Fruit fly (Drosophila melanogaster) whole organism, prepupa: Measurements from ENCODE around the gene CG8300.

Experiments
- CG10669 ChIP-seq: fragments of 200-800 bp; sonication (Bioruptor generic); optimal IDR thresholded peaks from 3 replicates; lab custom pipeline; 2018; ENCODE audit warnings: missing biosample characterization, mild to moderate bottlenecking, missing genetic modification characterization, moderate library complexity
- CG11762 ChIP-seq: fragments of 200-800 bp; sonication (Bioruptor generic); optimal IDR thresholded peaks from 3 replicates; lab custom pipeline; 2016; ENCODE audit warnings: missing biosample characterization, missing genetic modification characterization; ENCODE audit not compliant: insufficient read depth
- CG11902 ChIP-seq: fragments of 200-800 bp; sonication (Bioruptor generic); optimal IDR thresholded peaks from 3 replicates; lab custom pipeline; 2016; ENCODE audit warnings: missing biosample characterization, missing genetic modification characterization
- CG15336 ChIP-seq: fragments of 200-800 bp; sonication (Bioruptor generic); IDR thresholded peaks from 2 replicates; pipeline ENCODE4 v1.3.6; 2022; ENCODE audit warnings: missing biosample characterization, missing genetic modification characterization
- CG1621 ChIP-seq: fragments of 200-800 bp; sonication (Bioruptor generic); optimal IDR thresholded peaks from 3 replicates; lab custom pipeline; 2018; ENCODE audit warnings: missing biosample characterization, mild to moderate bottlenecking, missing genetic modification characterization
- CG16779 ChIP-seq: fragments of 200-800 bp; sonication (Bioruptor generic); optimal IDR thresholded peaks from 3 replicates; lab custom pipeline; 2017; ENCODE audit warnings: missing biosample characterization, mild to moderate bottlenecking, missing genetic modification characterization
- CG3032 ChIP-seq: fragments of 200-800 bp; optimal IDR thresholded peaks from 2 replicates; lab custom pipeline; 2019; ENCODE audit warnings: missing biosample characterization, mild to moderate bottlenecking, missing genetic modification characterization, moderate library complexity
- CG32006 ChIP-seq: fragments of 200-800 bp; sonication (Bioruptor generic); optimal IDR thresholded peaks from 3 replicates; lab custom pipeline; 2017; ENCODE audit warnings: missing biosample characterization, mild to moderate bottlenecking, missing genetic modification characterization
- CG34406 ChIP-seq: fragments of 200-800 bp; sonication (Bioruptor generic); optimal IDR thresholded peaks from 3 replicates; lab custom pipeline; 2016; ENCODE audit warnings: missing biosample characterization, missing genetic modification characterization
- CG3919 ChIP-seq: fragments of 200-800 bp; sonication (Bioruptor generic); optimal IDR thresholded peaks from 3 replicates; lab custom pipeline; 2016; ENCODE audit warnings: missing biosample characterization, missing genetic modification characterization
- CG6163 ChIP-seq: fragments of 200-800 bp; sonication (Bioruptor generic); IDR thresholded peaks from 3 replicates; pipeline ENCODE4 v1.3.6; 2022; ENCODE audit warnings: missing biosample characterization, missing genetic modification characterization
- CG6276 ChIP-seq: fragments of 200-800 bp; sonication (Bioruptor generic); optimal IDR thresholded peaks from 2 replicates; lab custom pipeline; 2017; ENCODE audit warnings: missing biosample characterization, mild to moderate bottlenecking, missing genetic modification characterization
- CG6792 ChIP-seq: fragments of 200-800 bp; sonication (Bioruptor generic); optimal IDR thresholded peaks from 3 replicates; lab custom pipeline; 2016; ENCODE audit warnings: missing biosample characterization, missing genetic modification characterization
- CG7368 ChIP-seq: fragments of 200-800 bp; sonication (Bioruptor generic); optimal IDR thresholded peaks from 3 replicates; lab custom pipeline; 2016; ENCODE audit warnings: missing biosample characterization, missing genetic modification characterization
- CG8119 ChIP-seq: fragments of 200-800 bp; sonication (Bioruptor generic); IDR thresholded peaks from 3 replicates; pipeline ENCODE4 v1.3.6; 2022; ENCODE audit warnings: missing biosample characterization, missing genetic modification characterization
- CG8319 ChIP-seq: fragments of 200-800 bp; sonication (Bioruptor generic); optimal IDR thresholded peaks from 3 replicates; lab custom pipeline; 2016; ENCODE audit warnings: missing biosample characterization, missing genetic modification characterization
- CG8632 ChIP-seq: fragments of 200-800 bp; sonication (Bioruptor generic); optimal IDR thresholded peaks from 3 replicates; lab custom pipeline; 2016; ENCODE audit warnings: missing biosample characterization, missing genetic modification characterization
- CG9139 ChIP-seq: fragments of 200-800 bp; sonication (Bioruptor generic); optimal IDR thresholded peaks from 3 replicates; lab custom pipeline; 2017; ENCODE audit warnings: missing biosample characterization, mild to moderate bottlenecking, missing genetic modification characterization
- Eip78C ChIP-seq: fragments of 200-800 bp; sonication (Bioruptor generic); peaks from one replicate; lab custom pipeline; 2016; ENCODE audit warnings: missing biosample characterization, missing genetic modification characterization
- Ets96B ChIP-seq: fragments of 200-800 bp; optimal IDR thresholded peaks from 2 replicates; lab custom pipeline; 2019; ENCODE audit warnings: missing biosample characterization, mild to moderate bottlenecking, missing genetic modification characterization, moderate library complexity
- Gug ChIP-seq: fragments of 200-800 bp; sonication (Bioruptor generic); IDR thresholded peaks from 2 replicates; pipeline ENCODE4 v1.3.6; 2022; ENCODE audit warnings: missing biosample characterization, missing genetic modification characterization
- Hr38 ChIP-seq: sonication (Bioruptor generic); optimal IDR thresholded peaks from 2 replicates; lab custom pipeline; 2016; ENCODE audit warnings: missing biosample characterization, missing genetic modification characterization
- Lpt ChIP-seq: fragments of 200-800 bp; sonication (Bioruptor generic); optimal IDR thresholded peaks from 3 replicates; lab custom pipeline; 2016; ENCODE audit warnings: missing biosample characterization, missing genetic modification characterization
- Met ChIP-seq: fragments of 200-800 bp; sonication (Bioruptor generic); optimal IDR thresholded peaks from 3 replicates; lab custom pipeline; 2016; ENCODE audit warnings: missing biosample characterization, missing genetic modification characterization
- Smox ChIP-seq: fragments of 200-800 bp; sonication (Bioruptor generic); optimal IDR thresholded peaks from 3 replicates; lab custom pipeline; 2016; ENCODE audit warnings: missing biosample characterization, missing genetic modification characterization
- Sox15 ChIP-seq: fragments of 200-800 bp; sonication (Bioruptor generic); optimal IDR thresholded peaks from 3 replicates; lab custom pipeline; 2016; ENCODE audit warnings: missing biosample characterization, missing genetic modification characterization
- dsx ChIP-seq: fragments of 200-800 bp; optimal IDR thresholded peaks from 3 replicates; lab custom pipeline; 2019; ENCODE audit warnings: missing biosample characterization, mild to moderate bottlenecking, missing genetic modification characterization, moderate library complexity; ENCODE audit not compliant: poor library complexity, severe bottlenecking
- eg ChIP-seq: fragments of 200-800 bp; sonication (Bioruptor generic); IDR thresholded peaks from 3 replicates; pipeline ENCODE4 v1.3.6; 2022; ENCODE audit warnings: missing biosample characterization, missing genetic modification characterization
- esn ChIP-seq: fragments of 200-800 bp; sonication (Bioruptor generic); optimal IDR thresholded peaks from 2 replicates; lab custom pipeline; 2016; ENCODE audit warnings: missing biosample characterization, mild to moderate bottlenecking, missing genetic modification characterization, moderate library complexity
- fd59A ChIP-seq: fragments of 200-800 bp; sonication (Bioruptor generic); optimal IDR thresholded peaks from 2 replicates; lab custom pipeline; 2017; ENCODE audit warnings: missing biosample characterization, mild to moderate bottlenecking, missing genetic modification characterization, missing genetic modification reagents
- fd85E ChIP-seq: fragments of 200-800 bp; sonication (Bioruptor generic); optimal IDR thresholded peaks from 3 replicates; lab custom pipeline; 2016; ENCODE audit warnings: missing biosample characterization, missing genetic modification characterization
- fkh ChIP-seq: fragments of 200-800 bp; sonication (Bioruptor generic); optimal IDR thresholded peaks from 3 replicates; lab custom pipeline; 2017; ENCODE audit warnings: missing biosample characterization, mild to moderate bottlenecking, missing genetic modification characterization, moderate library complexity
- lz ChIP-seq: fragments of 200-800 bp; sonication (Bioruptor generic); optimal IDR thresholded peaks from 3 replicates; lab custom pipeline; 2016; ENCODE audit warnings: missing biosample characterization, missing genetic modification characterization
- net ChIP-seq: fragments of 200-800 bp; sonication (Bioruptor generic); optimal IDR thresholded peaks from 3 replicates; lab custom pipeline; 2016; ENCODE audit warnings: missing biosample characterization, missing genetic modification characterization
- pdm3 ChIP-seq: fragments of 200-800 bp; sonication (Bioruptor generic); optimal IDR thresholded peaks from 3 replicates; lab custom pipeline; 2016; ENCODE audit warnings: missing biosample characterization, missing genetic modification characterization
- salr ChIP-seq, 2 experiments: fragments of 200-800 bp; sonication (Bioruptor generic); optimal IDR thresholded peaks; 3 replicates each; lab custom pipeline; 2016 to 2018; ENCODE audit warnings: missing biosample characterization in 2 of 2, missing genetic modification characterization in 2 of 2, mild to moderate bottlenecking in 1 of 2
- spab ChIP-seq: fragments of 200-800 bp; sonication (Bioruptor generic); optimal IDR thresholded peaks from 2 replicates; lab custom pipeline; 2017; ENCODE audit warnings: missing biosample characterization, mild to moderate bottlenecking, missing genetic modification characterization, missing genetic modification reagents
- ss ChIP-seq, 2 experiments: fragments of 200-800 bp; sonication (Bioruptor generic); optimal IDR thresholded peaks; 2 replicates in 1 of 2; 3 replicates in 1 of 2; lab custom pipeline; 2017 to 2018; ENCODE audit warnings: mild to moderate bottlenecking in 2 of 2, missing biosample characterization in 2 of 2, missing genetic modification characterization in 2 of 2, moderate library complexity in 1 of 2
- svp ChIP-seq: fragments of 200-800 bp; sonication (Bioruptor generic); peaks from one replicate; lab custom pipeline; 2016; ENCODE audit warnings: missing biosample characterization, missing genetic modification characterization
- vri ChIP-seq: fragments of 200-800 bp; sonication (Bioruptor generic); optimal IDR thresholded peaks from 3 replicates; lab custom pipeline; 2016; ENCODE audit warnings: missing biosample characterization, mild to moderate bottlenecking, missing genetic modification characterization

Gene CG8300

dm6 chrX:7101302-7102012 is 3.2 kb upstream of the CG8300 start (continued):
- TF ChIP-seq Gug (peak; percentile 81; the same call in 1 of the 2 replicates), CG16779 (peak; percentile 69), fkh (GFP tag; lab: Kevin White, UChicago) (no peak), CG6276 (peak; percentile 80), CG7368 (GFP tag; lab: Kevin White, UChicago) (peak; percentile 65), CG34406 (GFP tag; lab: Kevin White, UChicago) (peak; percentile 88), fd59A (GFP tag; lab: Kevin White, UChicago) (peak; percentile 92), CG3919 (GFP tag; lab: Kevin White, UChicago) (peak; percentile 82), CG3032 (peak; percentile 85), Met (GFP tag; lab: Kevin White, UChicago) (peak; percentile 78), lz (GFP tag; lab: Kevin White, UChicago) (peak; percentile 81), Smox (GFP tag; lab: Kevin White, UChicago) (peak; percentile 87), CG10669 (GFP tag; lab: Kevin White, UChicago) (peak; percentile 84), pdm3 (GFP tag; lab: Kevin White, UChicago) (peak; percentile 91), CG8632 (GFP tag; lab: Kevin White, UChicago) (peak; percentile 86), spab (GFP tag; lab: Kevin White, UChicago) (peak; percentile 76), CG8119 (GFP tag; lab: Robert Waterston, UW) (peak; percentile 93), vri (GFP tag; lab: Kevin White, UChicago) (peak; percentile 50), Ets96B (tag; lab: Kevin White, UChicago) (peak; percentile 83), CG8319 (GFP tag; lab: Kevin White, UChicago) (peak; percentile 51), CG11762 (GFP tag; lab: Kevin White, UChicago) (peak; percentile 64), CG6163 (GFP tag; lab: Robert Waterston, UW) (peak; percentile 81), salr (GFP tag; optimal IDR thresholded peaks at IDR 0.05; lab: Kevin White, UChicago) (peak; percentile 80 to 88), dsx (GFP tag; lab: Kevin White, UChicago) (peak; percentile 90), Lpt (GFP tag; lab: Kevin White, UChicago) (peak; percentile 91)

dm6 chrX:7102013-7102520 is 2.6 kb upstream of the CG8300 start, which contains the start of gene CG4615:
CG4615 (minus strand) TSS chrX:7102300.
- peak; percentile 8 for TF ChIP-seq Smox (GFP tag; lab: Kevin White, UChicago)
- TF ChIP-seq fd59A (GFP tag; lab: Kevin White, UChicago) = no peak
- no peak for TF ChIP-seq Gug
- TF ChIP-seq CG1621 (tag; lab: Kevin White, UChicago) = no peak
- peak; percentile 36 for TF ChIP-seq Eip78C
- no peak for TF ChIP-seq CG6792 (GFP tag; lab: Kevin White, UChicago)
- peak; percentile 99 for TF ChIP-seq fkh (GFP tag; lab: Kevin White, UChicago)

DNA sequence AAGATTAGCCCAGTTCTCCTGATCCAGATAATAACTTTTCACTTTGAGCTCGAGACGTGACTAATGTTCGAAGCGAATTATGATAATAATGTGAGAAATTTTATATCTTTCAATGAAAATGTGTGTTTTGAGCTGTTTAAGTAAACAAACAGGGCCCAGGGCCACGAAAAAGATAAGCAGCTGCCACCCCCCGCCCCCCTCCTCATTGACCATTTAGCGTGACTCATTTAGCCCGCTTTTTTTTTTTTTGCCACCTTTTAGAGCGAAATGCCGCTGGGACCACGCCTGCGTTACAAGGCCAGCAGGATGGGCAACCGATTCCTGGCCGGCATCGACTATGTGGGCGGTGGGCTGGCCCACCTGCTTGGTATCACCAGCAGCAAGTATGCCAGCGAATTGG is 848 bp downstream of the CG8300 start:
- TF ChIP-seq CG7368 (GFP tag; lab: Kevin White, UChicago) (no peak), fd59A (GFP tag; lab: Kevin White, UChicago) (no peak), CG11762 (GFP tag; lab: Kevin White, UChicago) (no peak), fkh (GFP tag; lab: Kevin White, UChicago) (peak; percentile 62), CG8319 (GFP tag; lab: Kevin White, UChicago) (no peak), CG11902 (no peak), Hr38 (GFP tag; lab: Kevin White, UChicago) (no peak), vri (GFP tag; lab: Kevin White, UChicago) (no peak)

- TF ChIP-seq Hr38 (GFP tag; lab: Kevin White, UChicago) (no peak), fd85E (GFP tag; lab: Kevin White, UChicago) (no peak), fkh (GFP tag; lab: Kevin White, UChicago) (peak; percentile 30), CG32006 (GFP tag; lab: Kevin White, UChicago) (no peak), CG6276 (no peak), CG15336 (GFP tag; lab: Robert Waterston, UW) (no peak), Ets96B (tag; lab: Kevin White, UChicago) (no peak), CG3032 (no peak), net (GFP tag; lab: Kevin White, UChicago) (no peak), svp (GFP tag; lab: Kevin White, UChicago) (peak; percentile 57), ss (GFP tag; optimal IDR thresholded peaks at IDR 0.05; lab: Kevin White, UChicago) (peak; percentile 64 to 67), CG11902 (no peak), CG9139 (GFP tag; lab: Kevin White, UChicago) (peak; percentile 9), eg (GFP tag; lab: Robert Waterston, UW) (peak; percentile 37; the same call in 1 of the 3 replicates), fd59A (GFP tag; lab: Kevin White, UChicago) (no peak), esn (GFP tag; lab: Kevin White, UChicago) (peak; percentile 27), Sox15 (no peak)
These were observed 5.3 kb downstream of the CG8300 start, which contains the start of gene fz4 for dm6 chrX:7109793-7110606. fz4 (minus strand) TSS chrX:7110321.
